Fruit fly (Drosophila melanogaster) Kc167 (cell line): ENCODE data around the gene CG17734.

Experiments
- Myc ChIP-seq: fragments of >200 bp; optimal IDR thresholded peaks from 2 replicates; lab custom pipeline; 2017; ENCODE audit warnings: missing external identifiers
- Sin3A ChIP-seq: fragments of >200 bp; optimal IDR thresholded peaks from 2 replicates; lab custom pipeline; 2018; ENCODE audit warnings: missing external identifiers
- h ChIP-seq: fragments of >200 bp; optimal IDR thresholded peaks from 3 replicates; lab custom pipeline; 2018; ENCODE audit warnings: missing external identifiers
- insv ChIP-seq: fragments of >200 bp; optimal IDR thresholded peaks from 3 replicates; lab custom pipeline; 2018; ENCODE audit warnings: missing external identifiers
- psq ChIP-seq: fragments of >200 bp; optimal IDR thresholded peaks from 2 replicates; lab custom pipeline; 2017; ENCODE audit warnings: missing external identifiers
- ttk ChIP-seq: sonication (Bioruptor generic); optimal IDR thresholded peaks from 2 replicates; lab custom pipeline; 2017; ENCODE audit warnings: missing external identifiers

DNA sequence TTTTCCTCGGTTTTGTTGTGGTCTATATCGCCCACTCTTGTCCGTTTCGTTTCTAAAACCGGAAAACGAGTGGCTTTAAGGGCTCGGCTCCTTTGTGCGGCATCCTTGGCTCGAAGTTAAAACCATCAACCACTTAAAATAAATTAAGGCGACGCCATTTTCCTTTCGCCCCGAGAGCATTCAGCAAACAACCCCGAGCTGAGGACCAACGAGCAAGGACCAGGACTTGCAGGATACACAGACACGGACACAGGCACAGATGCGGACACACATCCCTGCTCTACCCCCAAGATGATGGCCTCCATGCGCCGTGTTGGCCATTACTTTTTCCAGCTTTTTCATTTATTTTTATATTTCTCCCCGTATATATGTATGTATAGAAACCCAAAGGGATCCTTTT lies 28.9 kb upstream of the CG17734 start:
- TF ChIP-seq Myc (lab: Kevin White, UChicago) (no peak), ttk (no peak), insv (lab: Kevin White, UChicago) (no peak), h (lab: Kevin White, UChicago) (no peak), psq (lab: Kevin White, UChicago) (no peak), Sin3A (lab: Kevin White, UChicago) (no peak)
